Worm (Caenorhabditis elegans): ENCODE data around the gene fbxb-108.

Gene fbxb-108

ce11 chrII:2735644-2736043, 29.1 kb upstream of the fbxb-108 start:
- peak; percentile 59 for TF ChIP-seq him-1 (tag; optimal IDR thresholded peaks at IDR 0.05)
- TF ChIP-seq pbrm-1 (GFP tag; IDR thresholded peaks at IDR 0.05) = peak; percentile 35; the same call in 1 of the 2 replicates
- TF ChIP-seq hlh-26 (GFP tag; conservative IDR thresholded peaks at IDR 0.05) = no peak
- peak; percentile 48 for TF ChIP-seq die-1 (tag; optimal IDR thresholded peaks at IDR 0.05)
- TF ChIP-seq Y56A3A.18 (GFP tag; IDR thresholded peaks at IDR 0.05) = peak; percentile 39; the same call in 1 of the 2 replicates
- peak; percentile 74 for TF ChIP-seq B0261.1 (tag; optimal IDR thresholded peaks at IDR 0.05)
- TF ChIP-seq ztf-25 (GFP tag; IDR thresholded peaks at IDR 0.05) = peak; percentile 62; the same call in 1 of the 2 replicates
- no peak for TF ChIP-seq athp-1 (tag; optimal IDR thresholded peaks at IDR 0.05)
- TF ChIP-seq D2030.7 (GFP tag; IDR thresholded peaks at IDR 0.05) = peak; percentile 68
- peak; percentile 52; the same call in 1 of the 2 replicates for TF ChIP-seq mcd-1 (GFP tag; IDR thresholded peaks at IDR 0.05)
- peak; percentile 76 for TF ChIP-seq lin-26 (GFP tag; IDR thresholded peaks at IDR 0.05)
- peak; percentile 14 for TF ChIP-seq ztf-18 (tag; optimal IDR thresholded peaks at IDR 0.05)
- no peak for TF ChIP-seq F52B5.7 (tag; optimal IDR thresholded peaks at IDR 0.05)
- TF ChIP-seq ceh-40 (GFP tag; IDR thresholded peaks at IDR 0.05) = 0 out of 2 replicates have a peak, but pooled peaks have one; percentile 42
- TF ChIP-seq tbp1 (GFP tag; optimal IDR thresholded peaks at IDR 0.05) = peak; percentile 86
- peak; percentile 53; the same call in 1 of the 2 replicates for TF ChIP-seq madf-6 (GFP tag; IDR thresholded peaks at IDR 0.05)
- peak; percentile 61; the same call in 1 of the 2 replicates for TF ChIP-seq cebp-2 (GFP tag; IDR thresholded peaks at IDR 0.05)
- TF ChIP-seq rpc-1 (optimal IDR thresholded peaks at IDR 0.05) = peak; percentile 50
- peak; percentile 75 for TF ChIP-seq rpc-1 (tag; optimal IDR thresholded peaks at IDR 0.05)
- peak; percentile 46; the same call in 1 of the 2 replicates for TF ChIP-seq hmg-20 (GFP tag; IDR thresholded peaks at IDR 0.05)
- TF ChIP-seq egl-44 (GFP tag; IDR thresholded peaks at IDR 0.05) = no peak
- peak; percentile 72 for TF ChIP-seq egrh-3 (GFP tag; IDR thresholded peaks at IDR 0.05)
- TF ChIP-seq hmg-1.2 (GFP tag; IDR thresholded peaks at IDR 0.05) = peak; percentile 55
- TF ChIP-seq zfh-2 (GFP tag; conservative IDR thresholded peaks at IDR 0.05) = peak; percentile 43
- TF ChIP-seq snpc-3.4 (tag; optimal IDR thresholded peaks at IDR 0.05) = no peak
- no peak for TF ChIP-seq ztf-6 (GFP tag; IDR thresholded peaks at IDR 0.05)
- peak; percentile 68; the same call in 1 of the 2 replicates for TF ChIP-seq nfyb-1 (GFP tag; IDR thresholded peaks at IDR 0.05)
- no peak for TF ChIP-seq snpc-4 (GFP tag; optimal IDR thresholded peaks at IDR 0.05)
- peak in 2 of 4 experiments; percentile 2 to 20 for TF ChIP-seq snpc-4 (tag; optimal IDR thresholded peaks at IDR 0.05)
- TF ChIP-seq lsl-1 (GFP tag; optimal IDR thresholded peaks at IDR 0.05) = peak; percentile 5
- TF ChIP-seq lin-54 (GFP tag; optimal IDR thresholded peaks at IDR 0.05) = peak; percentile 13
- TF ChIP-seq aptf-2 (GFP tag; conservative IDR thresholded peaks at IDR 0.05) = no peak

DNA sequence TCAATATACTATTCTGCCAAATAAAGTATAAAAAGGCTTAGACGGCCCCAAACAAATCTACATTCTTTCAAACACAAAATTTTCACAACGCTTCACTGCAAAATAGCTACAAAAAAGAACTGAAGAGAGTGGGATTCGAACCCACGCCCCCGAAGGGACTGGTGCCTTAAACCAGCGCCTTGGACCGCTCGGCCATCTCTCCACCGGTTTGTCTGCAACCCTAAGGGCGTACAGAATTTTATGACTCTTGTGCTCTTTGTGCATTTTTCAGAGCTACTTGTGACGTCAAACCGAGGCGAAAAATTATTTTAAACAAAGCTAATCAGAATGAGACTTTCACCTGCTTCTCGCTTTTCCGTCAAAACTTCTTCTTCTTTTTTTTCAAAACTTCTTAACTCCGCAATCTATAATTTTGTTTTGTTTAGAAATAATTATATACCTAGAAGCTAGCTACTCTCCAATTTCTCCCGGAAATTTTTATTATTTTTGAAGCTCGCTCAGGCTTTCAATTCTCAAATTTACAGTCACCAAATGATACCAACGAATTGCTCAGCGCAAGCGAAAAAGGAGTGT, 28.5 kb upstream of the fbxb-108 start, which contains the start of gene T05A8.8:
Gene T05A8.8 (plus strand): TSS at position 523 of the 573 bp plus-strand sequence.
- TF ChIP-seq nhr-120 (GFP tag; IDR thresholded peaks at IDR 0.05) = 0 out of 2 replicates have a peak, but pooled peaks have one; percentile 40
- 0 out of 2 replicates have a peak, but pooled peaks have one; percentile 14 for TF ChIP-seq nfyb-1 (GFP tag; IDR thresholded peaks at IDR 0.05)
- TF ChIP-seq tbp1 (GFP tag; optimal IDR thresholded peaks at IDR 0.05) = peak; percentile 86
- TF ChIP-seq hsf-1 (GFP tag; IDR thresholded peaks at IDR 0.05) = 0 out of 2 replicates have a peak, but pooled peaks have one; percentile 15
- TF ChIP-seq madf-6 (GFP tag; IDR thresholded peaks at IDR 0.05) = peak; percentile 32; the same call in 1 of the 2 replicates
- TF ChIP-seq dpff-1 (tag; optimal IDR thresholded peaks at IDR 0.05) = no peak
- TF ChIP-seq lin-26 (GFP tag; IDR thresholded peaks at IDR 0.05) = peak; percentile 50; the same call in 1 of the 2 replicates
- TF ChIP-seq rpc-1 (optimal IDR thresholded peaks at IDR 0.05) = peak; percentile 48
- peak; percentile 74 for TF ChIP-seq rpc-1 (tag; optimal IDR thresholded peaks at IDR 0.05)
- no peak for TF ChIP-seq ccch-3 (GFP tag; optimal IDR thresholded peaks at IDR 0.05)
- TF ChIP-seq hmg-1.2 (GFP tag; IDR thresholded peaks at IDR 0.05) = peak; percentile 23; the same call in 1 of the 2 replicates
- TF ChIP-seq ZK185.1 (tag; optimal IDR thresholded peaks at IDR 0.05; ENCODE audit: poor library complexity, severe bottlenecking) = no peak
- TF ChIP-seq Y79H2A.3 (GFP tag; conservative IDR thresholded peaks at IDR 0.05) = no peak
- no peak for TF ChIP-seq xnd-1 (tag; optimal IDR thresholded peaks at IDR 0.05)
- TF ChIP-seq ceh-79 (tag; optimal IDR thresholded peaks at IDR 0.05) = no peak
- TF ChIP-seq him-1 (tag; optimal IDR thresholded peaks at IDR 0.05) = no peak
- TF ChIP-seq D2030.7 (GFP tag; IDR thresholded peaks at IDR 0.05) = peak; percentile 45
- TF ChIP-seq pha-4 (tag; optimal IDR thresholded peaks at IDR 0.05) = no peak

All from whole organism, young adult.